Worm (Caenorhabditis elegans): ENCODE measurements around the gene nhr-50.

- no peak for TF ChIP-seq cebp-2 (GFP tag; IDR thresholded peaks at IDR 0.05)
- TF ChIP-seq ama-1 (optimal IDR thresholded peaks at IDR 0.05), result no peak
- no peak for TF ChIP-seq ama-1 (GFP tag; optimal IDR thresholded peaks at IDR 0.05)
- no peak for TF ChIP-seq ets-4 (GFP tag; optimal IDR thresholded peaks at IDR 0.05)
Observed at ce11 chrV:16047508-16047907, 47.1 kb upstream of the nhr-50 start, which contains the start of gene str-198.
